Fruit fly (Drosophila melanogaster) whole organism, embryonic: ENCODE results near the gene Tailor.

Source experiments
- Atf-2 ChIP-seq: fragments of 200-800 bp; sonication (Bioruptor generic); optimal IDR thresholded peaks from 2 replicates; lab custom pipeline; 2016; ENCODE audit warnings: missing biosample characterization, missing genetic modification characterization
- Awh ChIP-seq: fragments of 200-800 bp; sonication (Bioruptor generic); IDR thresholded peaks from 2 replicates; pipeline ENCODE4, ENCODE4 v1.3.6; 2022; ENCODE audit warnings: missing biosample characterization, missing genetic modification characterization
- Bteb2 ChIP-seq: fragments of 200-800 bp; sonication (Bioruptor generic); optimal IDR thresholded peaks from 2 replicates; lab custom pipeline; 2016; ENCODE audit warnings: missing biosample characterization, missing genetic modification characterization
- CG10565 ChIP-seq: fragments of 200-800 bp; sonication (Bioruptor generic); optimal IDR thresholded peaks from 3 replicates; lab custom pipeline; 2016; ENCODE audit warnings: missing biosample characterization, mild to moderate bottlenecking, missing genetic modification characterization
- CG10654 ChIP-seq: fragments of 200-800 bp; sonication (Bioruptor generic); optimal IDR thresholded peaks from 2 replicates; lab custom pipeline; 2016; ENCODE audit warnings: missing biosample characterization, missing genetic modification characterization
- CG12769 ChIP-seq: fragments of 200-800 bp; sonication (Bioruptor generic); optimal IDR thresholded peaks from 2 replicates; lab custom pipeline; 2019; ENCODE audit warnings: missing biosample characterization, mild to moderate bottlenecking, missing genetic modification characterization, moderate library complexity
- CG13424 ChIP-seq: fragments of 200-800 bp; sonication (Bioruptor generic); optimal IDR thresholded peaks from 2 replicates; lab custom pipeline; 2019; ENCODE audit warnings: missing biosample characterization, mild to moderate bottlenecking, missing genetic modification characterization, moderate library complexity
- CG15073 ChIP-seq: fragments of 200-800 bp; sonication (Bioruptor generic); optimal IDR thresholded peaks from 2 replicates; lab custom pipeline; 2016; ENCODE audit warnings: missing biosample characterization, missing genetic modification characterization
- CG1647 ChIP-seq: fragments of 200-800 bp; sonication (Bioruptor generic); optimal IDR thresholded peaks from 3 replicates; lab custom pipeline; 2016; ENCODE audit warnings: missing biosample characterization, missing genetic modification characterization
- CG18619 ChIP-seq: fragments of 200-800 bp; sonication (Bioruptor generic); optimal IDR thresholded peaks from 3 replicates; lab custom pipeline; 2017; ENCODE audit warnings: missing biosample characterization, mild to moderate bottlenecking, missing genetic modification characterization
- CG4707 ChIP-seq: fragments of 200-800 bp; sonication (Bioruptor generic); optimal IDR thresholded peaks from 2 replicates; lab custom pipeline; 2018; ENCODE audit warnings: missing biosample characterization, mild to moderate bottlenecking, missing genetic modification characterization, moderate library complexity
- CG6654 ChIP-seq: fragments of 200-800 bp; sonication (Bioruptor generic); optimal IDR thresholded peaks from 2 replicates; lab custom pipeline; 2017; ENCODE audit warnings: missing biosample characterization, mild to moderate bottlenecking, missing genetic modification characterization
- CG7839 ChIP-seq: fragments of 200-800 bp; sonication (Bioruptor generic); optimal IDR thresholded peaks from 3 replicates; lab custom pipeline; 2018; ENCODE audit warnings: missing biosample characterization, mild to moderate bottlenecking, missing genetic modification characterization, moderate library complexity
- CG9437 ChIP-seq: fragments of 200-800 bp; sonication (Bioruptor generic); optimal IDR thresholded peaks from 2 replicates; lab custom pipeline; 2018; ENCODE audit warnings: missing biosample characterization, mild to moderate bottlenecking, missing genetic modification characterization
- CG9727 ChIP-seq: fragments of 200-800 bp; sonication (Bioruptor generic); optimal IDR thresholded peaks from 3 replicates; lab custom pipeline; 2017; ENCODE audit warnings: missing biosample characterization, mild to moderate bottlenecking, missing genetic modification characterization
- D ChIP-seq, 2 experiments: fragments of 200-800 bp in 1 of 2; fragments of >200 bp in 1 of 2; sonication (Bioruptor generic) in 1 of 2; optimal IDR thresholded peaks; 2 replicates in 1 of 2; 3 replicates in 1 of 2; lab custom pipeline; 2017; ENCODE audit warnings: mild to moderate bottlenecking in 1 of 2, missing biosample characterization in 1 of 2, missing genetic modification characterization in 1 of 2, missing genetic modification reagents in 1 of 2
- Dad ChIP-seq: fragments of 200-800 bp; sonication (Bioruptor generic); optimal IDR thresholded peaks from 3 replicates; lab custom pipeline; 2016; ENCODE audit warnings: missing biosample characterization, missing genetic modification characterization
- Dp ChIP-seq: fragments of 200-800 bp; sonication (Bioruptor generic); optimal IDR thresholded peaks from 2 replicates; lab custom pipeline; 2018; ENCODE audit warnings: missing biosample characterization, mild to moderate bottlenecking, missing genetic modification characterization, moderate library complexity
- E2f2 ChIP-seq: fragments of 200-800 bp; sonication (Bioruptor generic); IDR thresholded peaks from 2 replicates; pipeline ENCODE4 v1.3.6; 2022; ENCODE audit warnings: missing biosample characterization, missing genetic modification characterization
- Hr78 ChIP-seq, 2 experiments: fragments of 200-800 bp in 1 of 2; fragments of >200 bp in 1 of 2; sonication (Bioruptor generic) in 1 of 2; optimal IDR thresholded peaks; 2 replicates each; lab custom pipeline; 2017 to 2019; ENCODE audit warnings: missing biosample characterization in 2 of 2, missing genetic modification characterization in 2 of 2, mild to moderate bottlenecking in 1 of 2, moderate library complexity in 1 of 2
- Kr ChIP-seq: fragments of 200-800 bp; sonication (Bioruptor generic); optimal IDR thresholded peaks from 2 replicates; lab custom pipeline; 2017; ENCODE audit warnings: missing biosample characterization, mild to moderate bottlenecking, missing genetic modification characterization
- Lhr ChIP-seq: fragments of 200-800 bp; sonication (Bioruptor generic); optimal IDR thresholded peaks from 3 replicates; lab custom pipeline; 2017; ENCODE audit warnings: mild to moderate bottlenecking, missing biosample characterization, missing genetic modification reagents, missing genetic modification characterization
- MBD-R2 ChIP-seq: fragments of 200-800 bp; sonication (Bioruptor generic); IDR thresholded peaks from 2 replicates; pipeline ENCODE4 v1.3.6; 2022; ENCODE audit warnings: missing biosample characterization, missing genetic modification characterization
- Max ChIP-seq: fragments of 200-800 bp; sonication (Bioruptor generic); optimal IDR thresholded peaks from 2 replicates; lab custom pipeline; 2016; ENCODE audit warnings: missing biosample characterization, mild to moderate bottlenecking, missing genetic modification characterization
- Neu2 ChIP-seq: fragments of 200-800 bp; sonication (Bioruptor generic); optimal IDR thresholded peaks from 3 replicates; lab custom pipeline; 2016; ENCODE audit warnings: missing biosample characterization, missing genetic modification characterization, borderline replicate concordance
- Oli ChIP-seq: fragments of 200-800 bp; sonication (Bioruptor generic); optimal IDR thresholded peaks from 2 replicates; lab custom pipeline; 2018; ENCODE audit warnings: missing biosample characterization, mild to moderate bottlenecking, missing genetic modification characterization, moderate library complexity
- Sox102F ChIP-seq: fragments of 200-800 bp; sonication (Bioruptor generic); optimal IDR thresholded peaks from 2 replicates; lab custom pipeline; 2018; ENCODE audit warnings: missing biosample characterization, mild to moderate bottlenecking, missing genetic modification characterization, moderate library complexity
- ato ChIP-seq: fragments of 200-800 bp; sonication (Bioruptor generic); IDR thresholded peaks from 2 replicates; pipeline ENCODE4 v1.3.6; 2022; ENCODE audit warnings: missing biosample characterization, missing genetic modification characterization; ENCODE audit not compliant: partially characterized antibody
- btn ChIP-seq: fragments of 200-800 bp; sonication (Bioruptor generic); optimal IDR thresholded peaks from 2 replicates; lab custom pipeline; 2016; ENCODE audit warnings: missing biosample characterization, missing genetic modification characterization
- cato ChIP-seq: fragments of 200-800 bp; sonication (Bioruptor generic); optimal IDR thresholded peaks from 2 replicates; lab custom pipeline; 2016; ENCODE audit warnings: missing biosample characterization, missing genetic modification characterization, borderline replicate concordance
- crc ChIP-seq: fragments of 200-800 bp; sonication (Bioruptor generic); optimal IDR thresholded peaks from 2 replicates; lab custom pipeline; 2016; ENCODE audit warnings: missing biosample characterization, missing genetic modification characterization
- da ChIP-seq: fragments of 200-800 bp; sonication (Bioruptor generic); optimal IDR thresholded peaks from 2 replicates; lab custom pipeline; 2016; ENCODE audit warnings: missing biosample characterization, missing genetic modification characterization
- dmrt11E ChIP-seq: fragments of 200-800 bp; sonication (Bioruptor generic); optimal IDR thresholded peaks from 3 replicates; lab custom pipeline; 2018; ENCODE audit warnings: missing biosample characterization, mild to moderate bottlenecking, missing genetic modification characterization, moderate library complexity
- exex ChIP-seq: fragments of 200-800 bp; sonication (Bioruptor generic); optimal IDR thresholded peaks from 4 replicates; lab custom pipeline; 2018; ENCODE audit warnings: missing biosample characterization, mild to moderate bottlenecking, missing genetic modification characterization, moderate library complexity
- fd64A ChIP-seq: fragments of 200-800 bp; sonication (Bioruptor generic); optimal IDR thresholded peaks from 3 replicates; lab custom pipeline; 2018; ENCODE audit warnings: missing biosample characterization, mild to moderate bottlenecking, missing genetic modification characterization
- fru ChIP-seq: fragments of >200 bp; optimal IDR thresholded peaks from 2 replicates; lab custom pipeline; 2017
- gem ChIP-seq: fragments of 200-800 bp; sonication (Bioruptor generic); optimal IDR thresholded peaks from 2 replicates; lab custom pipeline; 2019; ENCODE audit warnings: missing biosample characterization, mild to moderate bottlenecking, missing genetic modification characterization, moderate library complexity
- gsb ChIP-seq: fragments of 200-800 bp; sonication (Bioruptor generic); IDR thresholded peaks from 2 replicates; pipeline ENCODE4 v1.3.6; 2022; ENCODE audit warnings: missing biosample characterization, missing genetic modification characterization
- lilli ChIP-seq: fragments of 200-800 bp; sonication (Bioruptor generic); optimal IDR thresholded peaks from 3 replicates; lab custom pipeline; 2016; ENCODE audit warnings: missing biosample characterization, missing genetic modification characterization
- maf-S ChIP-seq: fragments of 200-800 bp; sonication (Bioruptor generic); optimal IDR thresholded peaks from 2 replicates; lab custom pipeline; 2016; ENCODE audit warnings: missing biosample characterization, missing genetic modification characterization
- mld ChIP-seq: fragments of 200-800 bp; sonication (Bioruptor generic); IDR thresholded peaks from 3 replicates; pipeline ENCODE4 v1.3.6; 2022; ENCODE audit warnings: missing biosample characterization, missing genetic modification characterization; ENCODE audit not compliant: partially characterized antibody
- oc ChIP-seq: fragments of 200-800 bp; sonication (Bioruptor generic); optimal IDR thresholded peaks from 2 replicates; lab custom pipeline; 2018; ENCODE audit warnings: missing biosample characterization, mild to moderate bottlenecking, missing genetic modification characterization, moderate library complexity
- phol ChIP-seq: fragments of 200-800 bp; sonication (Bioruptor generic); optimal IDR thresholded peaks from 3 replicates; lab custom pipeline; 2018; ENCODE audit warnings: missing biosample characterization, mild to moderate bottlenecking, missing genetic modification characterization, moderate library complexity
- pnt ChIP-seq: fragments of 200-800 bp; sonication (Bioruptor generic); optimal IDR thresholded peaks from 3 replicates; lab custom pipeline; 2016; ENCODE audit warnings: missing biosample characterization, missing genetic modification characterization
- pros ChIP-seq: fragments of 200-800 bp; sonication (Bioruptor generic); optimal IDR thresholded peaks from 3 replicates; lab custom pipeline; 2019; ENCODE audit warnings: missing biosample characterization, mild to moderate bottlenecking, missing genetic modification characterization, moderate library complexity
- repo ChIP-seq: fragments of 200-800 bp; sonication (Bioruptor generic); optimal IDR thresholded peaks from 2 replicates; lab custom pipeline; 2016; ENCODE audit warnings: missing biosample characterization, missing genetic modification characterization
- stc ChIP-seq: fragments of 200-800 bp; sonication (Bioruptor generic); IDR thresholded peaks from 2 replicates; pipeline ENCODE4 v1.3.6; 2022; ENCODE audit warnings: missing biosample characterization, missing genetic modification characterization
- tio ChIP-seq: fragments of 200-800 bp; sonication (Bioruptor generic); optimal IDR thresholded peaks from 2 replicates; lab custom pipeline; 2017; ENCODE audit warnings: missing biosample characterization, missing genetic modification characterization, inconsistent platforms
- toy ChIP-seq: fragments of 200-800 bp; sonication (Bioruptor generic); IDR thresholded peaks from 2 replicates; pipeline ENCODE4 v1.3.6; 2022; ENCODE audit warnings: missing biosample characterization, missing genetic modification characterization
- unpg ChIP-seq: fragments of 200-800 bp; sonication (Bioruptor generic); optimal IDR thresholded peaks from 3 replicates; lab custom pipeline; 2018; ENCODE audit warnings: missing biosample characterization, mild to moderate bottlenecking, missing genetic modification characterization, moderate library complexity

Gene Tailor

dm6 chr3R:7075712-7076183, 10.1 kb downstream of the Tailor start (continued):
- TF ChIP-seq Awh (GFP tag; lab: Robert Waterston, UW) = no peak
- TF ChIP-seq lilli = peak; percentile 94
- TF ChIP-seq oc (tag; lab: Kevin White, UChicago) = peak; percentile 87
- no peak for TF ChIP-seq gsb (GFP tag; lab: Robert Waterston, UW)
- TF ChIP-seq Max (GFP tag; lab: Kevin White, UChicago) = peak; percentile 86
- peak; percentile 73 for TF ChIP-seq pnt (GFP tag; lab: Kevin White, UChicago)
- peak; percentile 83 for TF ChIP-seq maf-S
- TF ChIP-seq dmrt11E (tag; lab: Kevin White, UChicago) = peak; percentile 82
- TF ChIP-seq tio (GFP tag; lab: Kevin White, UChicago) = peak; percentile 85
- TF ChIP-seq da (GFP tag; lab: Kevin White, UChicago) = peak; percentile 76
- TF ChIP-seq Kr (GFP tag; lab: Kevin White, UChicago) = no peak
- TF ChIP-seq CG13424 (tag; lab: Kevin White, UChicago) = peak; percentile 88
- peak; percentile 93 for TF ChIP-seq CG7839 (tag; lab: Kevin White, UChicago)
- TF ChIP-seq Sox102F (GFP tag; lab: Kevin White, UChicago) = peak; percentile 91
- TF ChIP-seq gem (tag; lab: Kevin White, UChicago) = peak; percentile 91
- TF ChIP-seq ato (GFP tag; lab: Robert Waterston, UW) = no peak
- TF ChIP-seq crc (GFP tag; lab: Kevin White, UChicago) = peak; percentile 74
- peak; percentile 90 for TF ChIP-seq Oli
- peak; percentile 71 for TF ChIP-seq cato (GFP tag; lab: Kevin White, UChicago)
- TF ChIP-seq D (optimal IDR thresholded peaks at IDR 0.05; lab: Kevin White, UChicago) = no peak
- TF ChIP-seq D (GFP tag; optimal IDR thresholded peaks at IDR 0.05; lab: Kevin White, UChicago) = peak; percentile 91
- TF ChIP-seq pros (GFP tag; lab: Kevin White, UChicago) = no peak
- TF ChIP-seq Lhr = peak; percentile 56
- TF ChIP-seq CG12769 = peak; percentile 94
- TF ChIP-seq repo (GFP tag; lab: Kevin White, UChicago) = peak; percentile 83
- TF ChIP-seq CG10654 (GFP tag; lab: Kevin White, UChicago) = peak; percentile 86
- peak; percentile 73 for TF ChIP-seq CG6654 (GFP tag; lab: Kevin White, UChicago)
- peak; percentile 86 for TF ChIP-seq Dad (GFP tag; lab: Kevin White, UChicago)
- TF ChIP-seq CG18619 = peak; percentile 87
- no peak for TF ChIP-seq E2f2 (GFP tag; lab: Robert Waterston, UW)
- TF ChIP-seq toy (GFP tag; lab: Robert Waterston, UW) = no peak
- peak; percentile 91 for TF ChIP-seq unpg
- peak; percentile 79 for TF ChIP-seq Neu2
- TF ChIP-seq exex = peak; percentile 76
- TF ChIP-seq CG9437 (GFP tag; lab: Kevin White, UChicago) = peak; percentile 80
- no peak for TF ChIP-seq fru (lab: Kevin White, UChicago)
- peak; percentile 76 for TF ChIP-seq btn (GFP tag; lab: Kevin White, UChicago)
- peak; percentile 89 for TF ChIP-seq phol
- TF ChIP-seq Atf-2 (GFP tag; lab: Kevin White, UChicago) = peak; percentile 86
- no peak for TF ChIP-seq MBD-R2 (GFP tag; lab: Robert Waterston, UW)
- TF ChIP-seq CG1647 (GFP tag; lab: Kevin White, UChicago) = peak; percentile 86
- TF ChIP-seq CG4707 (GFP tag; lab: Kevin White, UChicago) = peak; percentile 80
- TF ChIP-seq mld = no peak
- TF ChIP-seq CG9727 (GFP tag; lab: Kevin White, UChicago) = peak; percentile 92
- TF ChIP-seq stc (GFP tag; lab: Robert Waterston, UW) = no peak
- TF ChIP-seq Dp (GFP tag; lab: Kevin White, UChicago) = no peak
- peak; percentile 76 for TF ChIP-seq fd64A (GFP tag; lab: Kevin White, UChicago)
- peak; percentile 85 for TF ChIP-seq Bteb2 (GFP tag; lab: Kevin White, UChicago)
- TF ChIP-seq CG15073 (GFP tag; lab: Kevin White, UChicago) = peak; percentile 34
- TF ChIP-seq CG10565 (GFP tag; lab: Kevin White, UChicago) = peak; percentile 63
- TF ChIP-seq Hr78 (GFP tag; optimal IDR thresholded peaks at IDR 0.05; lab: Kevin White, UChicago) = peak in 1 of 2 experiments; percentile 78
